Worm (Caenorhabditis elegans): ENCODE data around the gene nhr-222.

DNA sequence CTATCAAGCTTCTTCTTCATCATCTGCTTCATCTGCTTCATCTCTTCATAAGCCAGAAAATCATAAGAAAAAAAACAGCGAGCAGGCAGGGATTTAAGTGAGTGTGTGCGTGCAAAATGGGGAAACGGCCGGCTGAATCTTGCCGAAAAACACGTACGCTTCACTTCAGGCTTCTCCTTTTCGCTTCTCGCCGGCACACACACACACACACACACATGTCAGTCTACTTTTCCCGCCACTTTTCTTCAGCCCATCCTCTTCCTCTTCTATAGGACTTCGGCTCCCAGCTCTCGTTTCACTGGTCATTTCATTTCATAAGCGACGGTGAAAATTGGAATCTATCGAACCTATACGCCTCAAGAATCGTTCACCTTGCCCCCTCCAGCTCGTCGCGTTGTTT lies 36.0 kb upstream of the nhr-222 start:
- TF ChIP-seq zip-11 (GFP tag; IDR thresholded peaks at IDR 0.05) = no peak
- TF ChIP-seq egl-27 (tag; optimal IDR thresholded peaks at IDR 0.05) = no peak

Measured in whole organism, L4 larva.